Worm (Caenorhabditis elegans) whole organism, young adult: ENCODE measurements around the gene teg-1.

Source experiments
- C06A6.2 ChIP-seq: fragments of 200-800 bp; sonication (Bioruptor generic); conservative IDR thresholded peaks from 2 replicates; pipeline ENCODE4 v1.3.6; 2022; ENCODE audit warnings: missing genetic modification characterization, missing compliant biosample characterization
- F10E7.11 ChIP-seq: sonication (generic microtip); optimal IDR thresholded peaks from 2 replicates; lab custom pipeline; 2017; ENCODE audit warnings: mild to moderate bottlenecking, missing genetic modification characterization, moderate library complexity, missing compliant biosample characterization
- F22D6.2 ChIP-seq: sonication (generic microtip); optimal IDR thresholded peaks from 2 replicates; lab custom pipeline; 2016; ENCODE audit warnings: mild to moderate bottlenecking, missing genetic modification characterization, missing compliant biosample characterization
- F39B2.1 ChIP-seq: fragments of 200-800 bp; sonication (Bioruptor generic); IDR thresholded peaks from 2 replicates; pipeline ENCODE4 v1.3.6; 2022; ENCODE audit warnings: missing genetic modification reagents, missing genetic modification characterization, missing compliant biosample characterization
- egl-18 ChIP-seq: fragments of 200-800 bp; sonication (Bioruptor generic); IDR thresholded peaks from 2 replicates; pipeline ENCODE4 v1.3.6; 2022; ENCODE audit warnings: missing genetic modification reagents, missing genetic modification characterization, missing compliant biosample characterization
- ets-4 ChIP-seq: fragments of 200-800 bp; sonication (Bioruptor generic); optimal IDR thresholded peaks from 2 replicates; lab custom pipeline; 2018; ENCODE audit warnings: mild to moderate bottlenecking, missing genetic modification characterization, missing compliant biosample characterization

DNA sequence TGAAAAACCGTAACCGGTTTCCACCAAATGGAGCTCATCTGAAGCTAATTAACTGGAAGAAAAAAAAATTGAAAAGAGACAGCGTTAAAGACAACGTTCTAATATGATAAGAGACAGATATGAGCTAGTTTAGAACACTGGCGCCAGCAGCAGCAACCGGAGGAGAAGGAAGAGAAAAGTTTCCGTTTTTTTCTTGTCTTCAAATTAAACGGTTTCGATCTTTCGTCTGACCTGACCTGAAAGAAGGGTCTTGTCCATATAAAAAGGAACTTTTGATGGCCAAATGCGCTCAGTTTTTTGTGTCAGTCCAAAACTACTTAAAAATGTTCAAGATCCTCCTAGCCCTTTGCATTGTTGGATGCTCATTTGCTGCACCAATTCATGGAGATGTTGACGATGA, 48.4 kb upstream of the teg-1 start, which contains the start of gene T28D6.3:
- no peak for TF ChIP-seq F22D6.2 (tag; lab: Kevin White, UChicago)
- TF ChIP-seq C06A6.2 (GFP tag; lab: Robert Waterston, UW): no peak
- no peak for TF ChIP-seq F39B2.1 (GFP tag; lab: Robert Waterston, UW)
- TF ChIP-seq F10E7.11 (tag; lab: Kevin White, UChicago): no peak
- TF ChIP-seq egl-18 (GFP tag; lab: Robert Waterston, UW): no peak
- TF ChIP-seq ets-4 (GFP tag; lab: Kevin White, UChicago): no peak
